Worm (Caenorhabditis elegans) whole organism, midembryonic: ENCODE data around the gene cmk-1.

ENCODE experiments used
- T22C8.4 ChIP-seq: fragments of 200-800 bp; sonication (Bioruptor generic); IDR thresholded peaks from 2 replicates; pipeline ENCODE4 v1.3.6; 2022; ENCODE audit warnings: missing genetic modification characterization, missing compliant biosample characterization
- cog-1 ChIP-seq: sonication (generic microtip); optimal IDR thresholded peaks from 2 replicates; lab custom pipeline; 2016; ENCODE audit warnings: missing genetic modification characterization, missing compliant biosample characterization
- flt-1 ChIP-seq: fragments of 200-800 bp; sonication (Bioruptor generic); IDR thresholded peaks from 2 replicates; pipeline ENCODE4 v1.3.6; 2022; ENCODE audit warnings: missing genetic modification characterization, missing compliant biosample characterization
- klf-2 ChIP-seq: fragments of 200-800 bp; sonication (Bioruptor generic); conservative IDR thresholded peaks from 2 replicates; pipeline ENCODE4 v1.3.6; 2022; ENCODE audit warnings: missing genetic modification reagents, missing genetic modification characterization, missing compliant biosample characterization
- med-1 ChIP-seq: sonication (generic microtip); optimal IDR thresholded peaks from 2 replicates; lab custom pipeline; 2017; ENCODE audit warnings: missing genetic modification characterization, mild to moderate bottlenecking, missing compliant biosample characterization, antibody characterized with exemption, missing genetic modification reagents; ENCODE audit not compliant: insufficient read depth
- ref-1 ChIP-seq: fragments of 200-800 bp; sonication (Bioruptor generic); conservative IDR thresholded peaks from 2 replicates; pipeline ENCODE4 v1.3.6; 2022; ENCODE audit warnings: missing genetic modification reagents, missing genetic modification characterization, missing compliant biosample characterization
- tab-1 ChIP-seq: fragments of 200-800 bp; sonication (Bioruptor generic); IDR thresholded peaks from 2 replicates; pipeline ENCODE4 v1.3.6; 2022; ENCODE audit warnings: missing genetic modification characterization, missing compliant biosample characterization
- ztf-23 ChIP-seq: fragments of 200-800 bp; sonication (Bioruptor generic); IDR thresholded peaks from 2 replicates; pipeline ENCODE4 v1.3.6; 2022; ENCODE audit warnings: missing genetic modification reagents, missing genetic modification characterization, missing compliant biosample characterization
- ztf-29 ChIP-seq: fragments of 200-800 bp; sonication (Bioruptor generic); IDR thresholded peaks from 2 replicates; pipeline ENCODE4 v1.3.6; 2022; ENCODE audit warnings: missing genetic modification reagents, missing genetic modification characterization, missing compliant biosample characterization

DNA sequence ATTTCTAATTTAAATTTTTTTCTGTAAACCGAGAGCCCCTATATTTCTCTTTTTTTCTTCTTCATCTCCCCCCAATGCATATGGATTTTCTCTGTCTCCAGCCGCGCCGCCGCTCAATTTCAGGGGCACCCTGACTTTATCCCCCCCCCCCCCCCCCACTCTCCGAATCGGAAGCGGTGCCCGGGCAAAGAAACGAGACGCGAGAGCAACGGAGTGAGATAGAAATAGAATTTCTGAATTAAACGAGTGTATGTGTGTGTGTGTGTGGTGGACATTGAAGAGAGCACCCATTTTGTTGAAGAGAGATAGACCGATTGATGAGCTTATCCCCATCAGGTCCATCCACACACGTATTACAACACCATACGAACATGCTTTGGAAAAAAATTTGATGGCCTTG lies 1.5 kb downstream of the cmk-1 start:
- TF ChIP-seq flt-1 (no peak), med-1 (GFP tag; lab: Kevin White, UChicago) (no peak), ref-1 (GFP tag; lab: Robert Waterston, UW) (no peak), tab-1 (GFP tag; lab: Robert Waterston, UW) (no peak), T22C8.4 (GFP tag; lab: Robert Waterston, UW) (no peak), ztf-29 (no peak), ztf-23 (GFP tag; lab: Robert Waterston, UW) (no peak), klf-2 (GFP tag; lab: Robert Waterston, UW) (no peak), cog-1 (tag; lab: Kevin White, UChicago) (no peak)
